Worm (Caenorhabditis elegans): ENCODE results near the gene clec-170.

DNA sequence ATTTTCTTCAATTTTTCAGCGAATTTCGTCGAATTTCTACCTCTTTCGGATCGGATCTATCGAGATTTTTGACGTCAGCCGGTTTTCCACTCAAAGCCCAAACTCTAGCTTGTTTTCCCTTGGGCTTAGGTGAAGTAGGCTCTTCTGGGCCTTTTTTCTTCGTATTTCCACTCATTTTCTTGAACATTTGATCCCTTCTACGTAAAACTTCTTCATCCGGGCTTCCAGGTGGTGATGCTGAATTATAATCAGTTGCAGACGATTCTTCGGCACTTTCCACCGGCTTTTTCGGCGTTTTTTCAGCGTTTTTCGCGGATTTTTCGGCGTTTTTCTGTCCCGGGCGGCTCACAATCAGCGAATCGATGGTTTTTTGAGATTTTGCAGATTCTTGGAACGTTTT lies 28.5 kb upstream of the clec-170 start:
- TF ChIP-seq skn-1 (tag; optimal IDR thresholded peaks at IDR 0.05) = no peak
- no peak for TF ChIP-seq ceh-20 (GFP tag; IDR thresholded peaks at IDR 0.05)
- TF ChIP-seq nhr-25 (tag; optimal IDR thresholded peaks at IDR 0.05; ENCODE audit: borderline replicate concordance, insufficient read depth) = no peak
- no peak for TF ChIP-seq F26F4.8 (GFP tag; conservative IDR thresholded peaks at IDR 0.05)
- no peak for TF ChIP-seq mdt-29 (GFP tag; IDR thresholded peaks at IDR 0.05)
- no peak for TF ChIP-seq zag-1 (tag; optimal IDR thresholded peaks at IDR 0.05)
- no peak for TF ChIP-seq R02D3.7 (tag; optimal IDR thresholded peaks at IDR 0.05)
- no peak for TF ChIP-seq daf-12 (tag; optimal IDR thresholded peaks at IDR 0.05)
- TF ChIP-seq ces-1 (GFP tag; optimal IDR thresholded peaks at IDR 0.05) = no peak
- TF ChIP-seq egl-27 (tag; optimal IDR thresholded peaks at IDR 0.05) = no peak
- no peak for TF ChIP-seq spr-1 (tag; optimal IDR thresholded peaks at IDR 0.05)

Measured in whole organism, L4 larva.